Worm (Caenorhabditis elegans) whole organism, L4/young adult: Measurements from ENCODE around the gene cpsf-1.

Source experiments
- W03F9.2 ChIP-seq: fragments of 150-350 bp; optimal IDR thresholded peaks from 2 replicates; lab custom pipeline; 2014; ENCODE audit warnings: missing biosample characterization, missing genetic modification characterization
- him-1 ChIP-seq: sonication (generic microtip); optimal IDR thresholded peaks from 2 replicates; lab custom pipeline; 2016; ENCODE audit warnings: missing genotype, missing genetic modification reagents, missing genetic modification characterization, missing compliant biosample characterization

- no peak for TF ChIP-seq him-1 (tag; lab: Kevin White, UChicago)
- TF ChIP-seq W03F9.2 = no peak
Measured at ce11 chrIV:1972271-1972670, 60.5 kb downstream of the cpsf-1 start, which contains the start of gene Y76B12C.4.
